Worm (Caenorhabditis elegans) whole organism, L1 larva: ENCODE data around the gene pnc-1.

ENCODE experiments used
- F16B12.6 ChIP-seq: fragments of 150-350 bp; optimal IDR thresholded peaks from 2 replicates; lab custom pipeline; 2014; ENCODE audit warnings: missing biosample characterization, missing genetic modification characterization
- aly-2 ChIP-seq: fragments of 150-350 bp; optimal IDR thresholded peaks from 2 replicates; lab custom pipeline; 2014; ENCODE audit warnings: missing biosample characterization, missing genetic modification characterization
- blmp-1 ChIP-seq: fragments of 150-350 bp; optimal IDR thresholded peaks from 2 replicates; lab custom pipeline; 2014; ENCODE audit warnings: missing biosample characterization, missing genetic modification characterization
- ceh-63 ChIP-seq: fragments of 200-800 bp; sonication (Bioruptor generic); optimal IDR thresholded peaks from 2 replicates; lab custom pipeline; 2018; ENCODE audit warnings: mild to moderate bottlenecking, missing genetic modification characterization, missing compliant biosample characterization
- ceh-82 ChIP-seq, 3 experiments: fragments of 150-350 bp in 1 of 3; sonication (generic microtip) in 2 of 3; optimal IDR thresholded peaks; 2 replicates each; lab custom pipeline; 2014 to 2017; ENCODE audit warnings: missing biosample characterization in 3 of 3, missing genetic modification characterization in 3 of 3
- ceh-90 ChIP-seq: sonication (generic microtip); optimal IDR thresholded peaks from 2 replicates; lab custom pipeline; 2016; ENCODE audit warnings: missing genetic modification characterization, missing compliant biosample characterization
- dpl-1 ChIP-seq, 3 experiments: fragments of 150-350 bp in 2 of 3; sonication (generic microtip) in 1 of 3; optimal IDR thresholded peaks; 2 replicates each; lab custom pipeline; 2014 to 2017; ENCODE audit warnings: missing biosample characterization in 3 of 3, missing genetic modification characterization in 3 of 3, missing genetic modification reagents in 3 of 3
- dsc-1 ChIP-seq: sonication (generic microtip); optimal IDR thresholded peaks from 2 replicates; lab custom pipeline; 2016; ENCODE audit warnings: mild to moderate bottlenecking, missing genetic modification characterization, missing compliant biosample characterization
- efl-1 ChIP-seq, 4 experiments: fragments of 150-350 bp; optimal IDR thresholded peaks in 3 of 4; peaks in 1 of 4; 1 replicate in 1 of 4; 2 replicates in 3 of 4; lab custom pipeline; 2014; ENCODE audit warnings: missing biosample characterization in 2 of 4, missing genetic modification characterization in 2 of 4, missing genetic modification reagents in 2 of 4
- egl-13 ChIP-seq: sonication (generic microtip); optimal IDR thresholded peaks from 2 replicates; lab custom pipeline; 2016; ENCODE audit warnings: missing genotype, missing genetic modification reagents, missing genetic modification characterization, missing compliant biosample characterization
- fkh-8 ChIP-seq: sonication (generic microtip); optimal IDR thresholded peaks from 2 replicates; lab custom pipeline; 2016; ENCODE audit warnings: mild to moderate bottlenecking, missing genetic modification characterization, missing compliant biosample characterization
- fos-1 ChIP-seq: fragments of 150-350 bp; optimal IDR thresholded peaks from 2 replicates; lab custom pipeline; 2014; ENCODE audit warnings: missing biosample characterization, missing genetic modification characterization
- grh-1 ChIP-seq: fragments of 200-800 bp; sonication (Bioruptor generic); IDR thresholded peaks from 2 replicates; pipeline ENCODE4 v1.3.6; 2022; ENCODE audit warnings: missing genetic modification reagents, missing genetic modification characterization, missing compliant biosample characterization
- hlh-17 ChIP-seq: fragments of 200-800 bp; sonication (Bioruptor generic); optimal IDR thresholded peaks from 2 replicates; lab custom pipeline; 2018; ENCODE audit warnings: missing genetic modification characterization, mild to moderate bottlenecking, missing compliant biosample characterization, moderate library complexity, borderline replicate concordance
- hpl-2 ChIP-seq: fragments of 150-350 bp; optimal IDR thresholded peaks from 2 replicates; lab custom pipeline; 2014; ENCODE audit warnings: missing biosample characterization, missing genetic modification reagents, missing genetic modification characterization
- jun-1 ChIP-seq: fragments of 150-350 bp; optimal IDR thresholded peaks from 2 replicates; lab custom pipeline; 2014; ENCODE audit warnings: missing biosample characterization, missing genetic modification reagents, missing genetic modification characterization
- lin-14 ChIP-seq: fragments of 200-800 bp; sonication (Bioruptor generic); optimal IDR thresholded peaks from 2 replicates; lab custom pipeline; 2018; ENCODE audit warnings: mild to moderate bottlenecking, missing genetic modification characterization, moderate library complexity, missing compliant biosample characterization
- lir-3 ChIP-seq: sonication (generic microtip); optimal IDR thresholded peaks from 2 replicates; lab custom pipeline; 2016; ENCODE audit warnings: mild to moderate bottlenecking, missing genetic modification characterization, moderate library complexity, missing compliant biosample characterization; ENCODE audit not compliant: poor library complexity
- lsy-2 ChIP-seq, 2 experiments: fragments of 150-350 bp; optimal IDR thresholded peaks; 2 replicates each; lab custom pipeline; 2014; ENCODE audit warnings: missing biosample characterization in 2 of 2, missing genetic modification characterization in 2 of 2
- mep-1 ChIP-seq: fragments of 150-350 bp; optimal IDR thresholded peaks from 2 replicates; lab custom pipeline; 2014; ENCODE audit warnings: missing biosample characterization, missing genetic modification characterization
- nhr-19 ChIP-seq: fragments of 200-800 bp; sonication (Bioruptor generic); conservative IDR thresholded peaks from 2 replicates; pipeline ENCODE4 v1.3.6; 2022; ENCODE audit warnings: missing genetic modification characterization, missing compliant biosample characterization
- nhr-20 ChIP-seq: sonication (generic microtip); optimal IDR thresholded peaks from 2 replicates; lab custom pipeline; 2016; ENCODE audit warnings: mild to moderate bottlenecking, missing genetic modification characterization, missing compliant biosample characterization
- nhr-47 ChIP-seq: sonication (generic microtip); optimal IDR thresholded peaks from 2 replicates; lab custom pipeline; 2016; ENCODE audit warnings: mild to moderate bottlenecking, missing genetic modification characterization, moderate library complexity, missing compliant biosample characterization
- nhr-71 ChIP-seq: sonication (generic microtip); optimal IDR thresholded peaks from 2 replicates; lab custom pipeline; 2016; ENCODE audit warnings: mild to moderate bottlenecking, missing genetic modification characterization, moderate library complexity, missing compliant biosample characterization
- nhr-85 ChIP-seq: sonication (generic microtip); peaks from one replicate; lab custom pipeline; 2016; ENCODE audit warnings: missing genetic modification characterization, inconsistent platforms, missing compliant biosample characterization
- skn-1 ChIP-seq: fragments of 150-350 bp; optimal IDR thresholded peaks from 2 replicates; lab custom pipeline; 2014; ENCODE audit warnings: missing biosample characterization, missing genetic modification characterization
- snpc-4 ChIP-seq: fragments of 150-350 bp; optimal IDR thresholded peaks from 2 replicates; lab custom pipeline; 2014; ENCODE audit warnings: missing biosample characterization, missing genetic modification characterization
- snu-23 ChIP-seq: sonication (generic microtip); optimal IDR thresholded peaks from 2 replicates; lab custom pipeline; 2016; ENCODE audit warnings: missing genetic modification characterization, missing compliant biosample characterization
- sox-4 ChIP-seq: sonication (generic microtip); optimal IDR thresholded peaks from 2 replicates; lab custom pipeline; 2016; ENCODE audit warnings: missing genetic modification characterization, missing compliant biosample characterization
- swsn-7 ChIP-seq: sonication (generic microtip); optimal IDR thresholded peaks from 2 replicates; lab custom pipeline; 2016; ENCODE audit warnings: missing genetic modification characterization, missing compliant biosample characterization
- tbx-2 ChIP-seq: sonication (generic microtip); optimal IDR thresholded peaks from 2 replicates; lab custom pipeline; 2016; ENCODE audit warnings: missing genetic modification characterization, missing compliant biosample characterization
- unc-98 ChIP-seq: fragments of 200-800 bp; sonication (Bioruptor generic); IDR thresholded peaks from 2 replicates; pipeline ENCODE4 v1.3.6; 2022; ENCODE audit warnings: missing genetic modification characterization, missing compliant biosample characterization
- vab-15 ChIP-seq: sonication (generic microtip); optimal IDR thresholded peaks from 2 replicates; lab custom pipeline; 2017; ENCODE audit warnings: missing genotype, mild to moderate bottlenecking, missing genetic modification characterization, missing compliant biosample characterization
- ztf-11 ChIP-seq, 2 experiments: sonication (generic microtip); optimal IDR thresholded peaks; 2 replicates each; lab custom pipeline; 2016 to 2017; ENCODE audit warnings: missing genetic modification characterization in 2 of 2, missing biosample characterization in 1 of 2, missing compliant biosample characterization in 1 of 2

Gene pnc-1

ce11 chrIV:172990-173389 is 11.3 kb upstream of the pnc-1 start:
- TF ChIP-seq fos-1 (tag; lab: Kevin White, UChicago) = no peak
- no peak for TF ChIP-seq sox-4 (tag; lab: Kevin White, UChicago)
- no peak for TF ChIP-seq skn-1 (tag; lab: Kevin White, UChicago)
- TF ChIP-seq dsc-1 = no peak
- no peak for TF ChIP-seq nhr-47 (tag; lab: Kevin White, UChicago)
- no peak for TF ChIP-seq aly-2
- TF ChIP-seq mep-1 (tag; lab: Kevin White, UChicago) = no peak
- no peak for TF ChIP-seq ceh-90
- TF ChIP-seq fkh-8 (tag; lab: Kevin White, UChicago) = no peak

ce11 chrIV:174115-174514 is 10.2 kb upstream of the pnc-1 start:
- TF ChIP-seq blmp-1 (tag; lab: Kevin White, UChicago) (peak; percentile 36), nhr-20 (tag; lab: Kevin White, UChicago) (no peak), F16B12.6 (no peak), lsy-2 (tag; optimal IDR thresholded peaks at IDR 0.05; lab: Kevin White, UChicago) (no peak), ceh-63 (no peak), nhr-85 (peak; percentile 60), tbx-2 (peak; percentile 22), jun-1 (tag; lab: Kevin White, UChicago) (no peak), sox-4 (tag; lab: Kevin White, UChicago) (no peak), snpc-4 (tag; lab: Kevin White, UChicago) (no peak), ztf-11 (tag; optimal IDR thresholded peaks at IDR 0.05; lab: Kevin White, UChicago) (peak in 1 of 2 experiments; percentile 37)

ce11 chrIV:175698-176097 is 8.6 kb upstream of the pnc-1 start:
- no peak for TF ChIP-seq unc-98 (GFP tag; lab: Robert Waterston, UW)
- TF ChIP-seq nhr-19 (GFP tag; lab: Robert Waterston, UW) = 0 out of 2 replicates have a peak, but pooled peaks have one; percentile 15
- no peak for TF ChIP-seq dpl-1 (GFP tag; optimal IDR thresholded peaks at IDR 0.05; lab: Kevin White, UChicago)
- TF ChIP-seq lin-14 (GFP tag; lab: Kevin White, UChicago) = peak; percentile 47
- TF ChIP-seq nhr-85 = peak; percentile 83
- TF ChIP-seq ceh-82 (tag; optimal IDR thresholded peaks at IDR 0.05; lab: Kevin White, UChicago) = no peak
- TF ChIP-seq ztf-11 (tag; optimal IDR thresholded peaks at IDR 0.05; lab: Kevin White, UChicago) = peak in 1 of 2 experiments; percentile 16
- peak; percentile 42 for TF ChIP-seq blmp-1 (tag; lab: Kevin White, UChicago)
- TF ChIP-seq tbx-2 = peak; percentile 9
- no peak for TF ChIP-seq lir-3
- no peak for TF ChIP-seq efl-1 (optimal IDR thresholded peaks at IDR 0.05; lab: Kevin White, UChicago)
- peak in 1 of 2 experiments; percentile 80 for TF ChIP-seq efl-1 (GFP tag; optimal IDR thresholded peaks at IDR 0.05 in 1 of 2; lab: Kevin White, UChicago)
- TF ChIP-seq mep-1 (tag; lab: Kevin White, UChicago) = peak; percentile 22
- TF ChIP-seq, all 84 proteins: peak for 8

- TF ChIP-seq lin-14 (GFP tag; lab: Kevin White, UChicago) (peak; percentile 32), swsn-7 (tag; lab: Kevin White, UChicago) (no peak), hpl-2 (no peak), fos-1 (tag; lab: Kevin White, UChicago) (no peak), skn-1 (tag; lab: Kevin White, UChicago) (no peak), vab-15 (no peak), nhr-71 (tag; lab: Kevin White, UChicago) (peak; percentile 10), nhr-85 (peak; percentile 82), grh-1 (GFP tag; lab: Robert Waterston, UW) (no peak), hlh-17 (GFP tag; lab: Kevin White, UChicago) (no peak), mep-1 (tag; lab: Kevin White, UChicago) (no peak), snu-23 (no peak), efl-1 (optimal IDR thresholded peaks at IDR 0.05; lab: Kevin White, UChicago) (no peak), efl-1 (GFP tag; optimal IDR thresholded peaks at IDR 0.05 in 1 of 2; lab: Kevin White, UChicago) (peak in 1 of 2 experiments; percentile 34), egl-13 (tag; lab: Kevin White, UChicago) (no peak)
These were observed 6.8 kb upstream of the pnc-1 start for ce11 chrIV:177487-177886.
